Worm (Caenorhabditis elegans) whole organism, L1 larva: ENCODE data around the gene C05D12.1.

ENCODE experiments used
- C04F5.9 ChIP-seq: sonication (generic microtip); optimal IDR thresholded peaks from 2 replicates; lab custom pipeline; 2016; ENCODE audit warnings: missing genetic modification characterization, missing compliant biosample characterization
- C16A3.4 ChIP-seq: fragments of 150-350 bp; optimal IDR thresholded peaks from 2 replicates; lab custom pipeline; 2014; ENCODE audit warnings: missing biosample characterization, missing genetic modification characterization
- F16B12.6 ChIP-seq: fragments of 150-350 bp; optimal IDR thresholded peaks from 2 replicates; lab custom pipeline; 2014; ENCODE audit warnings: missing biosample characterization, missing genetic modification characterization
- Y116A8C.19 ChIP-seq: sonication (generic microtip); optimal IDR thresholded peaks from 2 replicates; lab custom pipeline; 2016; ENCODE audit warnings: missing compliant biosample characterization, missing genetic modification characterization, borderline replicate concordance
- aha-1 ChIP-seq: fragments of 150-350 bp; optimal IDR thresholded peaks from 2 replicates; lab custom pipeline; 2014; ENCODE audit warnings: missing biosample characterization, missing genetic modification characterization
- alr-1 ChIP-seq: fragments of 200-800 bp; sonication (Bioruptor generic); optimal IDR thresholded peaks from 2 replicates; lab custom pipeline; 2018; ENCODE audit warnings: borderline replicate concordance, mild to moderate bottlenecking, missing genetic modification characterization, missing compliant biosample characterization
- blmp-1 ChIP-seq: fragments of 150-350 bp; optimal IDR thresholded peaks from 2 replicates; lab custom pipeline; 2014; ENCODE audit warnings: missing biosample characterization, missing genetic modification characterization
- ceh-63 ChIP-seq: fragments of 200-800 bp; sonication (Bioruptor generic); optimal IDR thresholded peaks from 2 replicates; lab custom pipeline; 2018; ENCODE audit warnings: mild to moderate bottlenecking, missing genetic modification characterization, missing compliant biosample characterization
- ceh-82 ChIP-seq, 3 experiments: fragments of 150-350 bp in 1 of 3; sonication (generic microtip) in 2 of 3; optimal IDR thresholded peaks; 2 replicates each; lab custom pipeline; 2014 to 2017; ENCODE audit warnings: missing biosample characterization in 3 of 3, missing genetic modification characterization in 3 of 3
- ceh-90 ChIP-seq: sonication (generic microtip); optimal IDR thresholded peaks from 2 replicates; lab custom pipeline; 2016; ENCODE audit warnings: missing genetic modification characterization, missing compliant biosample characterization
- dpl-1 ChIP-seq, 3 experiments: fragments of 150-350 bp in 2 of 3; sonication (generic microtip) in 1 of 3; optimal IDR thresholded peaks; 2 replicates each; lab custom pipeline; 2014 to 2017; ENCODE audit warnings: missing biosample characterization in 3 of 3, missing genetic modification characterization in 3 of 3, missing genetic modification reagents in 3 of 3
- dsc-1 ChIP-seq: sonication (generic microtip); optimal IDR thresholded peaks from 2 replicates; lab custom pipeline; 2016; ENCODE audit warnings: mild to moderate bottlenecking, missing genetic modification characterization, missing compliant biosample characterization
- efl-1 ChIP-seq, 4 experiments: fragments of 150-350 bp; optimal IDR thresholded peaks in 3 of 4; peaks in 1 of 4; 1 replicate in 1 of 4; 2 replicates in 3 of 4; lab custom pipeline; 2014; ENCODE audit warnings: missing biosample characterization in 2 of 4, missing genetic modification characterization in 2 of 4, missing genetic modification reagents in 2 of 4
- egl-13 ChIP-seq: sonication (generic microtip); optimal IDR thresholded peaks from 2 replicates; lab custom pipeline; 2016; ENCODE audit warnings: missing genotype, missing genetic modification reagents, missing genetic modification characterization, missing compliant biosample characterization
- elt-2 ChIP-seq: sonication (generic microtip); optimal IDR thresholded peaks from 2 replicates; lab custom pipeline; 2016; ENCODE audit warnings: missing genetic modification characterization, mild to moderate bottlenecking, inconsistent platforms, missing compliant biosample characterization, missing genetic modification reagents
- elt-3 ChIP-seq, 6 experiments: fragments of 150-350 bp in 1 of 6; sonication (generic microtip); optimal IDR thresholded peaks; 2 replicates each; lab custom pipeline; 2017 to 2018; ENCODE audit warnings: missing biosample characterization in 6 of 6, missing genetic modification characterization in 6 of 6, inconsistent platforms in 1 of 6
- fkh-8 ChIP-seq: sonication (generic microtip); optimal IDR thresholded peaks from 2 replicates; lab custom pipeline; 2016; ENCODE audit warnings: mild to moderate bottlenecking, missing genetic modification characterization, missing compliant biosample characterization
- fos-1 ChIP-seq: fragments of 150-350 bp; optimal IDR thresholded peaks from 2 replicates; lab custom pipeline; 2014; ENCODE audit warnings: missing biosample characterization, missing genetic modification characterization
- isw-1 ChIP-seq: fragments of 200-800 bp; sonication (Bioruptor generic); IDR thresholded peaks from 2 replicates; pipeline ENCODE4 v1.3.6; 2022; ENCODE audit warnings: missing genetic modification characterization, missing compliant biosample characterization
- lin-13 ChIP-seq: fragments of 150-350 bp; optimal IDR thresholded peaks from 2 replicates; lab custom pipeline; 2014; ENCODE audit warnings: missing biosample characterization, missing genetic modification reagents, missing genetic modification characterization
- lin-14 ChIP-seq: fragments of 200-800 bp; sonication (Bioruptor generic); optimal IDR thresholded peaks from 2 replicates; lab custom pipeline; 2018; ENCODE audit warnings: mild to moderate bottlenecking, missing genetic modification characterization, moderate library complexity, missing compliant biosample characterization
- lin-15B ChIP-seq: fragments of 150-350 bp; sonication (generic microtip); optimal IDR thresholded peaks from 3 replicates; lab custom pipeline; 2014; ENCODE audit warnings: missing biosample characterization, missing genetic modification characterization
- lin-35 ChIP-seq, 2 experiments: fragments of 150-350 bp; optimal IDR thresholded peaks; 2 replicates each; lab custom pipeline; 2014; ENCODE audit warnings: missing biosample characterization in 2 of 2, missing genetic modification characterization in 2 of 2, missing genetic modification reagents in 2 of 2
- lin-39 ChIP-seq: fragments of 150-350 bp; optimal IDR thresholded peaks from 2 replicates; lab custom pipeline; 2014; ENCODE audit warnings: missing biosample characterization, missing genetic modification reagents, missing genetic modification characterization
- lsy-2 ChIP-seq, 2 experiments: fragments of 150-350 bp; optimal IDR thresholded peaks; 2 replicates each; lab custom pipeline; 2014; ENCODE audit warnings: missing biosample characterization in 2 of 2, missing genetic modification characterization in 2 of 2
- mab-9 ChIP-seq: fragments of 200-800 bp; sonication (Bioruptor generic); IDR thresholded peaks from 2 replicates; pipeline ENCODE4 v1.3.6; 2022; ENCODE audit warnings: missing genetic modification reagents, missing genetic modification characterization, missing compliant biosample characterization
- mep-1 ChIP-seq: fragments of 150-350 bp; optimal IDR thresholded peaks from 2 replicates; lab custom pipeline; 2014; ENCODE audit warnings: missing biosample characterization, missing genetic modification characterization
- nhr-11 ChIP-seq: fragments of 150-350 bp; optimal IDR thresholded peaks from 2 replicates; lab custom pipeline; 2014; ENCODE audit warnings: missing biosample characterization, missing genetic modification characterization
- nhr-19 ChIP-seq: fragments of 200-800 bp; sonication (Bioruptor generic); conservative IDR thresholded peaks from 2 replicates; pipeline ENCODE4 v1.3.6; 2022; ENCODE audit warnings: missing genetic modification characterization, missing compliant biosample characterization
- nhr-47 ChIP-seq: sonication (generic microtip); optimal IDR thresholded peaks from 2 replicates; lab custom pipeline; 2016; ENCODE audit warnings: mild to moderate bottlenecking, missing genetic modification characterization, moderate library complexity, missing compliant biosample characterization
- nhr-71 ChIP-seq: sonication (generic microtip); optimal IDR thresholded peaks from 2 replicates; lab custom pipeline; 2016; ENCODE audit warnings: mild to moderate bottlenecking, missing genetic modification characterization, moderate library complexity, missing compliant biosample characterization
- nhr-77 ChIP-seq: fragments of 150-350 bp; optimal IDR thresholded peaks from 2 replicates; lab custom pipeline; 2014; ENCODE audit warnings: missing biosample characterization, missing genetic modification characterization
- pqm-1 ChIP-seq: sonication (generic microtip); optimal IDR thresholded peaks from 3 replicates; lab custom pipeline; 2017; ENCODE audit warnings: missing biosample characterization, missing genetic modification characterization
- skn-1 ChIP-seq: fragments of 150-350 bp; optimal IDR thresholded peaks from 2 replicates; lab custom pipeline; 2014; ENCODE audit warnings: missing biosample characterization, missing genetic modification characterization
- snpc-4 ChIP-seq: fragments of 150-350 bp; optimal IDR thresholded peaks from 2 replicates; lab custom pipeline; 2014; ENCODE audit warnings: missing biosample characterization, missing genetic modification characterization
- snu-23 ChIP-seq: sonication (generic microtip); optimal IDR thresholded peaks from 2 replicates; lab custom pipeline; 2016; ENCODE audit warnings: missing genetic modification characterization, missing compliant biosample characterization
- swsn-7 ChIP-seq: sonication (generic microtip); optimal IDR thresholded peaks from 2 replicates; lab custom pipeline; 2016; ENCODE audit warnings: missing genetic modification characterization, missing compliant biosample characterization
- tlp-1 ChIP-seq: fragments of 150-350 bp; optimal IDR thresholded peaks from 2 replicates; lab custom pipeline; 2014; ENCODE audit warnings: missing biosample characterization, missing genetic modification characterization
- unc-62 ChIP-seq: fragments of 150-350 bp; optimal IDR thresholded peaks from 2 replicates; lab custom pipeline; 2014; ENCODE audit warnings: missing biosample characterization, missing genetic modification reagents, missing genetic modification characterization
- unc-86 ChIP-seq: sonication (generic microtip); optimal IDR thresholded peaks from 2 replicates; lab custom pipeline; 2016; ENCODE audit warnings: missing genetic modification characterization, missing compliant biosample characterization
- vab-15 ChIP-seq: sonication (generic microtip); optimal IDR thresholded peaks from 2 replicates; lab custom pipeline; 2017; ENCODE audit warnings: missing genotype, mild to moderate bottlenecking, missing genetic modification characterization, missing compliant biosample characterization
- xbp-1 ChIP-seq: sonication (generic microtip); optimal IDR thresholded peaks from 2 replicates; lab custom pipeline; 2016; ENCODE audit warnings: missing genetic modification characterization, missing compliant biosample characterization
- zag-1 ChIP-seq: fragments of 150-350 bp; optimal IDR thresholded peaks from 2 replicates; lab custom pipeline; 2014; ENCODE audit warnings: missing biosample characterization, missing genetic modification characterization
- zip-4 ChIP-seq: fragments of 200-800 bp; sonication (Bioruptor generic); optimal IDR thresholded peaks from 2 replicates; lab custom pipeline; 2018; ENCODE audit warnings: mild to moderate bottlenecking, missing genetic modification characterization, moderate library complexity, missing compliant biosample characterization

Gene C05D12.1

ce11 chrII:11440265-11440664, 24.7 kb upstream of the C05D12.1 start, which contains the start of gene VW02B12L.2 (continued):
- TF ChIP-seq C04F5.9 (tag; lab: Kevin White, UChicago) (no peak), alr-1 (no peak), F16B12.6 (tag; lab: Kevin White, UChicago) (no peak), dsc-1 (tag; lab: Kevin White, UChicago) (peak; percentile 18), fkh-8 (peak; percentile 4), egl-13 (tag; lab: Kevin White, UChicago) (no peak), ceh-82 (tag; optimal IDR thresholded peaks at IDR 0.05; lab: Kevin White, UChicago) (peak in 2 of 3 experiments; percentile 4 to 48), lin-15B (tag; lab: Kevin White, UChicago) (peak; percentile 45), nhr-47 (tag; lab: Kevin White, UChicago) (no peak), C16A3.4 (tag; lab: Kevin White, UChicago) (peak; percentile 54), nhr-11 (tag; lab: Kevin White, UChicago) (no peak), lin-35 (GFP tag; optimal IDR thresholded peaks at IDR 0.05; lab: Kevin White, UChicago) (peak; percentile 89 to 96), skn-1 (tag; lab: Kevin White, UChicago) (peak; percentile 58), mab-9 (GFP tag; lab: Robert Waterston, UW) (no peak), unc-86 (tag; lab: Kevin White, UChicago) (no peak), ceh-90 (no peak), vab-15 (tag; lab: Kevin White, UChicago) (peak; percentile 74), Y116A8C.19 (no peak), aha-1 (no peak), lsy-2 (tag; optimal IDR thresholded peaks at IDR 0.05; lab: Kevin White, UChicago) (peak; percentile 53 to 85), pqm-1 (tag; lab: Kevin White, UChicago) (no peak), nhr-19 (no peak), blmp-1 (peak; percentile 71), zag-1 (tag; lab: Kevin White, UChicago) (no peak), snpc-4 (tag; lab: Kevin White, UChicago) (peak; percentile 7), ceh-63 (GFP tag; lab: Kevin White, UChicago) (no peak), efl-1 (optimal IDR thresholded peaks at IDR 0.05; lab: Kevin White, UChicago) (peak; percentile 43 to 91), efl-1 (GFP tag; optimal IDR thresholded peaks at IDR 0.05 in 1 of 2; lab: Kevin White, UChicago) (peak; percentile 90 to 99), fos-1 (tag; lab: Kevin White, UChicago) (no peak), dpl-1 (GFP tag; optimal IDR thresholded peaks at IDR 0.05; lab: Kevin White, UChicago) (peak; percentile 80 to 90 (median 89)), isw-1 (GFP tag; lab: Robert Waterston, UW) (no peak), elt-2 (no peak), nhr-77 (tag; lab: Kevin White, UChicago) (peak; percentile 23)

DNA sequence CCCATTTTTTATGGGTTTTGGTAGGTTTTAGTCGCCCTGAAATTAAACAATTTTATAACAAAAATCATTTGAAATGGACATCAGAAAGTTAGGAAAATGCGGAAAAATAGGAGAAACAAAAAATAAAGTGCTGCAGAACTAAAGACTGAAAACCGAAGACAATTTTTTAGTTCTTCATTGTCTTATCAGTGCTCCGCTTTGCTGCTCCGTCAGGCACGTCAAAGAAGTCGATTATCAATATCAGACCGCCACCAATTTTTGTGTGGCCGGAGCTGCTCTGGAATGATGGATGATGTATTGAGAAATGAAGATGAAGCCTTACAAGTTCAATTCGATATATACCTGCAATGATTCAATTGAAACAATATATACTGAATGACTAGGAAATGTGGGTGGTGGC, 22.8 kb upstream of the C05D12.1 start, which contains the start of gene vha-6:
Gene vha-6, minus strand, starts transcription at position 36 of the 400 bp plus-strand sequence.
- TF ChIP-seq lin-35 (GFP tag; optimal IDR thresholded peaks at IDR 0.05; lab: Kevin White, UChicago) = peak in 1 of 2 experiments; percentile 12
- no peak for TF ChIP-seq tlp-1
- TF ChIP-seq, all 84 proteins: peak for 1

DNA sequence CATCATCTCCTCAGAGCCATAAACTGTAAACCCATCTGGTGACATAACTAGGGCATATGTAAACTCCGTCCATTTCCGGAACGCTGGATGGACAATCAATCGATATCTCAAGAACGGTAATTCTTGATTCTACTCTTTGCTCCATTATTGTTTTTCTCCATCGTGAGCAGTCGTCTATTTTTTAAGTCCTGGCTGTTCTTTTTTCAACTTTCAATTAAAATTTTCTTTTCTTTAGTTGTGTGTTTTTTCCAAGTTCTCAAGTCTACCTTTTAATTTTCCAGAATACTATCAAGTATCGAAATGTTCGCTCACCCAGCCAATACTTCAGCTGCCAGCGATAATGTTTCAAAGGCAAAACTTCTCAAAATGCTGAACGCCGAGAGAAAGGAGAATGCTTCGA, 18.4 kb upstream of the C05D12.1 start, which contains the start of gene C05D12.5:
Gene C05D12.5, plus strand, starts transcription at position 301 of the 400 bp plus-strand sequence.
- TF ChIP-seq elt-3 (tag; optimal IDR thresholded peaks at IDR 0.05; lab: Kevin White, UChicago) (no peak), C16A3.4 (tag; lab: Kevin White, UChicago) (no peak), mep-1 (tag; lab: Kevin White, UChicago) (no peak), xbp-1 (no peak), snu-23 (GFP tag; lab: Kevin White, UChicago) (no peak), swsn-7 (no peak), zip-4 (GFP tag; lab: Kevin White, UChicago) (no peak), fkh-8 (no peak), lin-13 (no peak), lin-14 (GFP tag; lab: Kevin White, UChicago) (no peak), alr-1 (no peak), lin-35 (GFP tag; optimal IDR thresholded peaks at IDR 0.05; lab: Kevin White, UChicago) (no peak), lin-39 (tag; lab: Kevin White, UChicago) (no peak), nhr-71 (tag; lab: Kevin White, UChicago) (no peak), unc-62 (GFP tag; lab: Kevin White, UChicago) (no peak), elt-2 (no peak), nhr-19 (no peak)
- TF ChIP-seq, all 84 proteins: peak for 0
